Worm (Caenorhabditis elegans) whole organism, early embryonic: ENCODE measurements around the gene K12D12.4.

Experiments
- ama-1 ChIP-seq: fragments of 150-350 bp; optimal IDR thresholded peaks from 2 replicates; lab custom pipeline; 2014
- flt-1 ChIP-seq: fragments of 200-800 bp; sonication (Bioruptor generic); IDR thresholded peaks from 2 replicates; pipeline ENCODE4 v1.3.6; 2022; ENCODE audit warnings: missing genetic modification characterization, missing compliant biosample characterization
- pes-1 ChIP-seq: fragments of 200-800 bp; sonication (Bioruptor generic); IDR thresholded peaks from 2 replicates; pipeline ENCODE4 v1.3.6; 2022; ENCODE audit warnings: missing genetic modification reagents, missing genetic modification characterization, missing compliant biosample characterization
- sea-1 ChIP-seq: fragments of 200-800 bp; sonication (Bioruptor generic); conservative IDR thresholded peaks from 2 replicates; pipeline ENCODE4 v1.3.6; 2022; ENCODE audit warnings: missing genetic modification characterization, missing compliant biosample characterization

DNA sequence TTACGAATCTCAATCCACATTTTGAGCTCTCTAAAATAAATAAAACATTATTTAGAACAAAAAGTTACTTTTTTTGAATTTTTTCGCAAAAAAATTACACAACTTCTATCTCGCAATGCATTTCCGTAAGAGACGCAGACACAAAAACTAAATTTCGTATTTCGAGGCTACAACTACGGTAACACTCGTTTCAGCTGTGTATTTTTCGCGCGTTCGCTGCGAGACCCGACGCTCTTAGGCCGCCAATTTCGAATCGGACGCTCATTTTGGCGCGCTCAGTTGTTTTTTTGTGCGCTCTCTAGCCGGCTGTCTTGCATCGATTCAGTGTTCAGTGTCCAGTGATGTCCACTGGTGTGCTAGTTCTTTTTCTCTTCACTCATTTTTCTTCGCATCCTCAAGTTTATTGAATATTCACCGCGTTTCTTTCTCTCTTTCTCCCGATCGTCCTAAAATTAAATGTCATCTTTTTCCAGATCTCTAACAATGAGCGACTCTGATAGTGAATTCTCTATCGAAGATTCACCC is 9.2 kb upstream of the K12D12.4 start, which contains the start of the genes npp-3 and top-2:
- no peak for TF ChIP-seq pes-1
- TF ChIP-seq ama-1 (lab: Kevin White, UChicago), result no peak
- no peak for TF ChIP-seq flt-1 (GFP tag; lab: Robert Waterston, UW)
- TF ChIP-seq sea-1, result no peak
